Fruit fly (Drosophila melanogaster): ENCODE measurements around the gene Pebp1.

Pebp1 gene

DNA sequence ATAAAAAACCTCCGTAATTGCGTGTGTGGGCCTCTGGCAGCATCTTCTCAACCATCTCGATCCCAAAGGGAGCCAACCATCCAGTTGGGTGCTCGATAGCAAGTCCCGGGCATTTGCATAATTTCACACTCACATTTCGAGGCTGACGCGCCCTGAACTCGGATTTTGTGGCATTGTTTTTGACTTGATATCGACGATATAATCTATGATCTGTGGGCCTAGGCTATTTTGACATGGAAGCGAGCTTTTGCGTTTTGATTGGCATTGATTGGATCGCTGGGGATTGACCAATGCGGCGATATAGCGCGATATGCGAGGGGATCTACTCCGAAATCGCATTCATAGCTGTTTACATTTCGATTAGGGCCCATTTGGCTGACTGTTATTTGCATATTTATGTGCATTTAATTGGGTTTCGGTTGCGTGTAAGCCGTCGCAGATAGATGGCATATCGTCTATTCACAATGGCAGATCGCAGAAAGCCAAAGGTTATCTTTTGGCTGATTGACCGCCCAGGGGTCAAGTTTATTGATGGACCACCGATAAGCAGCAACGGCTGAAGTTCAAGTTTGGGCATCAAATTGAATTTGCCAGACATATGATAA, 33.5 kb upstream of the Pebp1 start:
- TF ChIP-seq fd96Ca (GFP tag; IDR thresholded peaks at IDR 0.05) (no peak), Pif1B (GFP tag; optimal IDR thresholded peaks at IDR 0.05) (no peak), CG17806 (tag; optimal IDR thresholded peaks at IDR 0.05) (no peak), CG8301 (tag; optimal IDR thresholded peaks at IDR 0.05) (no peak), gl (tag; optimal IDR thresholded peaks at IDR 0.05) (no peak)

DNA sequence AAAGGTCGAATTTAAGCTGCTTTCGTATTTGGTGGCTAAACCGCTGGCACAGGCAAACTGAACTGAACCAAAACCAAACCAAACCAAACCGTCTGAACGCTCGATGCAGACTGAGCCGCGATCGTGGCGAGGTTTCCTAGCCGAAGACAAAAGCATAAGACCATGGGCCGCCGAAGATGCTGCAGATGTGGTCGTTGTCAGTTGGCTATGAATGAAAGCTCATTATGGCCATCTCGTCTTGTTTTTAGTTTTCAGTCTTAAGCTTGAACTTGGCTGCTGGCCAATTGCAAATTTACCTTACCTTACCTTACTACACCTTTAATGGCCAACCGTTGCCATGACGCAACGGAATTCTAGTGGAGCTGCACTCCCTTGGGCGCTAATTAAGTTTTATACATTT, 29.8 kb upstream of the Pebp1 start, which contains the start of gene CG13847:
TSS of gene CG13847 (minus strand) at position 101 of the 400 bp plus-strand sequence.
- no peak for TF ChIP-seq Pif1A (GFP tag; optimal IDR thresholded peaks at IDR 0.05)
- TF ChIP-seq CG10348 (GFP tag; IDR thresholded peaks at IDR 0.05) = no peak
- no peak for TF ChIP-seq rn (GFP tag; IDR thresholded peaks at IDR 0.05)
- no peak for TF ChIP-seq Snoo (tag; optimal IDR thresholded peaks at IDR 0.05)
- no peak for TF ChIP-seq Pif1B (GFP tag; optimal IDR thresholded peaks at IDR 0.05)
- no peak for TF ChIP-seq CG15710 (tag; optimal IDR thresholded peaks at IDR 0.05)
- TF ChIP-seq CG13204 (GFP tag; optimal IDR thresholded peaks at IDR 0.05) = no peak
- no peak for TF ChIP-seq Ets98B (GFP tag; IDR thresholded peaks at IDR 0.05)
- TF ChIP-seq CG14655 (GFP tag; optimal IDR thresholded peaks at IDR 0.05) = no peak
- no peak for TF ChIP-seq CG4496 (GFP tag; IDR thresholded peaks at IDR 0.05)
- TF ChIP-seq EcR (GFP tag; optimal IDR thresholded peaks at IDR 0.05) = no peak

DNA sequence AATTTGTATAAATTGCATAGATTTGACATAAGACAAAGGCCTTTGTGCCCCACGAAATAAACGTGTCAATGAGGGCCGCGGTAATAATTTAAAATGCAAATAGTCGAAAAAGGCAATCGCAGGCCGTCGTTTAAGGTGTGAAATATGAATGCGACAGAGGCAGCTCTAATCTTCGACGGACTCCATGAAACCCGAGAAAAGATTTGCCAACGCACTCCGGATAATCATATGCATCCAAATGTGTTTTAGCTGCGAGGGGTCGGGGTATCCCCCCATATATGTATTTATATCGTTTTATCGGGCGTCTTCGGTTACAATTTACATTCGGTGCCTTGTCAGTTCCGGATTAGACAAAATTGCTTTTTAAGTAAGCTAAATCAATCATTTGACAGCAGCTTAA, 27.5 kb upstream of the Pebp1 start:
- TF ChIP-seq D1 (tag; optimal IDR thresholded peaks at IDR 0.05) (no peak), EcR (GFP tag; optimal IDR thresholded peaks at IDR 0.05) (no peak), CG4496 (GFP tag; IDR thresholded peaks at IDR 0.05) (no peak), Snoo (tag; optimal IDR thresholded peaks at IDR 0.05) (no peak), CG17806 (tag; optimal IDR thresholded peaks at IDR 0.05) (no peak), Ets98B (GFP tag; IDR thresholded peaks at IDR 0.05) (no peak), CG32121 (GFP tag; IDR thresholded peaks at IDR 0.05) (no peak), CG34367 (tag; optimal IDR thresholded peaks at IDR 0.05) (no peak), CG10348 (GFP tag; IDR thresholded peaks at IDR 0.05) (no peak)

DNA sequence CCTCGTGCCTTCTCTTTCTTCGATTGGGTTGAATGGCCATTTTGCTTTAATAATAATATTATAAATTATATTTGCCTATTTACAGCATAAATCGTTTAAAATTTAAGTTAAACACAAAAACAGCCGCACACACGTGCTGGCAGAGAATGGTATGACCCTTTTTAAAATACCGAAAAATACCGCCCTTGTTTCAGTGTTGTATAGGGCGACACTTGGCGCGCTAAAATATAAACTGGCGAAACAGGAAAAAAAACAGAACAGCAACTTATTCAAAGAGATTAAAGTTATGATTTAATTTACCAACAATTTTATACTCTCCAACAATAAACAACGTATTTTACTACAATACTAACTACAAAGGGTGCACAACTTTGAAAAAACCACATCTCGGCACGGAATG, 19.3 kb upstream of the Pebp1 start, which contains the start of gene CG12499:
TSS of gene CG12499 (minus strand) at position 95 of the 400 bp plus-strand sequence.
- TF ChIP-seq CG10348 (GFP tag; IDR thresholded peaks at IDR 0.05) (no peak), CG9948 (tag; optimal IDR thresholded peaks at IDR 0.05) (no peak), CG4496 (GFP tag; IDR thresholded peaks at IDR 0.05) (no peak), CG8301 (tag; optimal IDR thresholded peaks at IDR 0.05) (no peak), Pif1A (GFP tag; optimal IDR thresholded peaks at IDR 0.05) (no peak), fd96Ca (GFP tag; IDR thresholded peaks at IDR 0.05) (no peak), CG34367 (tag; optimal IDR thresholded peaks at IDR 0.05) (no peak), Ets98B (GFP tag; IDR thresholded peaks at IDR 0.05) (no peak), CG13204 (GFP tag; optimal IDR thresholded peaks at IDR 0.05) (no peak), CG12605 (GFP tag; IDR thresholded peaks at IDR 0.05) (no peak), rn (GFP tag; IDR thresholded peaks at IDR 0.05) (no peak), CG32121 (GFP tag; IDR thresholded peaks at IDR 0.05) (no peak), gl (tag; optimal IDR thresholded peaks at IDR 0.05) (no peak), CG8159 (tag; optimal IDR thresholded peaks at IDR 0.05) (no peak), Pif1B (GFP tag; optimal IDR thresholded peaks at IDR 0.05) (no peak), CG14655 (GFP tag; optimal IDR thresholded peaks at IDR 0.05) (no peak)

DNA sequence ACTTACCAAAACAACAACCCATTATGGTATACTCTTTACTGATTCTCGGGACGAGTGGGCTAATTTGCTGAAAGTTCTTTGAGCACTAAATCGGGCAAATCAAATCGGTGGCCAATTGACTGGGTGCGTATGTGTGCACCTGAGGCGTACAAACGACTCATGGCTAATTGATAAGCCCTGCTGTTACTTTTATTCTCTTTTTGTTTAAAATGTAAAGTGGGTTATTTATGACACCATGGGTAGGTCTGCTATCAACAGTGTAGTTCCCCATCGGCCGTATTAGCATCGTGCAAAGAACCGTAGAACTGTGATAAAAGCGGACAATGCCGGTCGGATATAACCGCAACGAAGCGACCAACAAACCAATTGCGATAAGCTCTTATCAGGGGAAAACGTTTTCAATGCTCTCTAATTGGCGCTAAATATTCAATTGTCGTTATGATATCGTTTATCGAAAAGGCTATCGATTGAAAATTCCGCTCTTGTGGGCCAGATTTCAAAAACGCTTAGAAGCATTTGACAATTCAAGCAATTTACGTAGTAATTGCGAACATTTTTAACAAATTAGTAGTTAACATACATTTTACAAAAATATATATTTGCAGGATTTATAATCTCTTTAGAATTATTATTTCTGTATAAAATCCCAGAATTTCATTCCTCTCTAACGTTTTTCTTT, 18.5 kb upstream of the Pebp1 start, which contains the start of gene CG34288:
TSS of gene CG34288 (minus strand) at position 69 of the 679 bp plus-strand sequence.
- TF ChIP-seq EcR (GFP tag; optimal IDR thresholded peaks at IDR 0.05) (no peak), Pif1B (GFP tag; optimal IDR thresholded peaks at IDR 0.05) (peak; percentile 37), fd96Ca (GFP tag; IDR thresholded peaks at IDR 0.05) (peak; percentile 34; the same call in 1 of the 3 replicates), CG32121 (GFP tag; IDR thresholded peaks at IDR 0.05) (peak; percentile 7; the same call in 1 of the 2 replicates)

DNA sequence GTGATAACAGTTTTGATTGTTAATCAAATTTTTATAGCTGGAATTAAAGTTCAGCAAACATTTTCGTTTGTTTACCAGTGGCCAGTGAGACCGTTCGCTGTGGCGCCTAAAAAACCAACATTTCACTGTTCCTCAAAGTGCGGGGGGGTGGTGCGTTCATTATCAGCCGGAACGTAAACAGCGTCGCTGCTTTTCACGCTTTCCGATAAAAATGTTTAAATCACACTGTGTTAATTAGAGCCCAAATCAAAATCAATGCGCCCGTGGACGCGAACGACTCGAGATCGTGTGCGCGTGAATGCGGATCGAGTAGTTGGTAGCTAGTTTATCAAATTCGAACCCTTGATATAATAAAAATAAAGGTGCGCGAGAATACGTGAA, 18.0 kb upstream of the Pebp1 start, which contains the start of gene CG34376:
TSS of gene CG34376 (plus strand) at position 226 of the 381 bp plus-strand sequence.
- TF ChIP-seq CG15710 (tag; optimal IDR thresholded peaks at IDR 0.05) (peak; percentile 8), fd96Ca (GFP tag; IDR thresholded peaks at IDR 0.05) (0 out of 3 replicates have a peak, but pooled peaks have one; percentile 37), gl (tag; optimal IDR thresholded peaks at IDR 0.05) (no peak), Ets98B (GFP tag; IDR thresholded peaks at IDR 0.05) (peak; percentile 53; the same call in 1 of the 2 replicates), CG12605 (GFP tag; IDR thresholded peaks at IDR 0.05) (peak; percentile 78), EcR (GFP tag; optimal IDR thresholded peaks at IDR 0.05) (no peak), CG32121 (GFP tag; IDR thresholded peaks at IDR 0.05) (peak; percentile 66), CG34367 (tag; optimal IDR thresholded peaks at IDR 0.05) (no peak), Pif1B (GFP tag; optimal IDR thresholded peaks at IDR 0.05) (peak; percentile 21), CG9948 (tag; optimal IDR thresholded peaks at IDR 0.05) (no peak), rn (GFP tag; IDR thresholded peaks at IDR 0.05) (peak; percentile 17; the same call in 1 of the 2 replicates), CG17806 (tag; optimal IDR thresholded peaks at IDR 0.05) (no peak), Snoo (tag; optimal IDR thresholded peaks at IDR 0.05) (peak; percentile 24), D1 (tag; optimal IDR thresholded peaks at IDR 0.05) (no peak), CG4496 (GFP tag; IDR thresholded peaks at IDR 0.05) (peak; percentile 80), CG8159 (tag; optimal IDR thresholded peaks at IDR 0.05) (peak; percentile 32), CG10348 (GFP tag; IDR thresholded peaks at IDR 0.05) (no peak), CG8301 (tag; optimal IDR thresholded peaks at IDR 0.05) (no peak), CG13204 (GFP tag; optimal IDR thresholded peaks at IDR 0.05) (no peak), CG14655 (GFP tag; optimal IDR thresholded peaks at IDR 0.05) (no peak), Pif1A (GFP tag; optimal IDR thresholded peaks at IDR 0.05) (no peak)
